Worm (Caenorhabditis elegans): Measurements from ENCODE around the gene mmaa-1.

DNA sequence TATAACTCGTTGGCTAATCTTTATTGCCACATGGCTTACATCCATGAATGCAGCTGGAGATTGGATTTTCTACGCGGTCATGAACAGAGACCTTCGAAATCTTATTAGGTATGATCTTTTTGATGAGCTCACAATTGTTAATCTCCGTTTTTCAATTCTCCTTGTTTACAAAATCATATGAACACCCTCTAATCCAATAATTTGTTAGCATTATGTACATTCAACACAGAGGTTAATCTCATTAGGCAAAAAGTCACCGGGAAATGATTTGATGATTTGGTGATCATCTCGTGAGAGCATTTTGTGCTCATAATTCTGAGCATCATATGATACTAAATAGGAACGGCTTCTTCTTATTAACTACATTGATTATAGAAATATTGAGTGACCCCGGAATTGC, 45.3 kb upstream of the mmaa-1 start:
- no peak for TF ChIP-seq nhr-28 (tag; optimal IDR thresholded peaks at IDR 0.05)
- no peak for TF ChIP-seq lin-39 (tag; optimal IDR thresholded peaks at IDR 0.05)
- TF ChIP-seq nhr-12 (tag; optimal IDR thresholded peaks at IDR 0.05): no peak
- no peak for TF ChIP-seq ama-1 (optimal IDR thresholded peaks at IDR 0.05)
- TF ChIP-seq egl-27 (tag; optimal IDR thresholded peaks at IDR 0.05): no peak
- no peak for TF ChIP-seq zag-1 (tag; optimal IDR thresholded peaks at IDR 0.05)
- TF ChIP-seq unc-86 (tag; optimal IDR thresholded peaks at IDR 0.05): no peak
- TF ChIP-seq lsy-2 (tag; optimal IDR thresholded peaks at IDR 0.05): no peak
- no peak for TF ChIP-seq fos-1 (tag; optimal IDR thresholded peaks at IDR 0.05)
- TF ChIP-seq mab-9 (GFP tag; IDR thresholded peaks at IDR 0.05): no peak
- TF ChIP-seq elt-3 (tag; optimal IDR thresholded peaks at IDR 0.05): no peak
- no peak for TF ChIP-seq unc-30 (tag; optimal IDR thresholded peaks at IDR 0.05)

Measured in whole organism, L1 larva.